Worm (Caenorhabditis elegans) whole organism, young adult: ENCODE results near the gene abch-1.

Experiments used
- F37B4.10 ChIP-seq: fragments of 200-800 bp; sonication (Bioruptor generic); IDR thresholded peaks from 2 replicates; pipeline ENCODE4 v1.3.6; 2022; ENCODE audit warnings: missing genetic modification characterization, missing compliant biosample characterization
- F52B5.7 ChIP-seq: sonication (generic microtip); optimal IDR thresholded peaks from 2 replicates; lab custom pipeline; 2016; ENCODE audit warnings: mild to moderate bottlenecking, missing genetic modification characterization, missing compliant biosample characterization
- K11D2.4 ChIP-seq: fragments of 200-800 bp; sonication (Bioruptor generic); IDR thresholded peaks from 2 replicates; pipeline ENCODE4 v1.3.6; 2022; ENCODE audit warnings: missing genetic modification reagents, missing genetic modification characterization, missing compliant biosample characterization
- Y95B8A.8 ChIP-seq: fragments of 200-800 bp; sonication (Bioruptor generic); IDR thresholded peaks from 2 replicates; pipeline ENCODE4 v1.3.6; 2022; ENCODE audit warnings: missing genetic modification reagents, missing genetic modification characterization, missing compliant biosample characterization
- akir-1 ChIP-seq: fragments of 200-800 bp; sonication (Bioruptor generic); optimal IDR thresholded peaks from 2 replicates; lab custom pipeline; 2018; ENCODE audit warnings: mild to moderate bottlenecking, missing genetic modification characterization, moderate library complexity, missing compliant biosample characterization
- ama-1 ChIP-seq, 3 experiments: fragments of 150-350 bp in 1 of 3; sonication (generic microtip) in 2 of 3; optimal IDR thresholded peaks; 2 replicates each; lab custom pipeline; 2014 to 2018; ENCODE audit warnings: missing biosample characterization in 2 of 3, missing genetic modification characterization in 2 of 3, missing genetic modification reagents in 2 of 3
- bed-2 ChIP-seq: fragments of 200-800 bp; sonication (Bioruptor generic); IDR thresholded peaks from 2 replicates; pipeline ENCODE4 v1.3.6; 2022; ENCODE audit warnings: missing genetic modification reagents, missing genetic modification characterization, missing compliant biosample characterization
- cebp-1 ChIP-seq, 2 experiments: fragments of 200-800 bp in 1 of 2; sonication (Bioruptor generic) in 1 of 2; sonication (generic microtip) in 1 of 2; IDR thresholded peaks in 1 of 2; optimal IDR thresholded peaks in 1 of 2; 2 replicates each; pipeline versions ENCODE4 v1.3.6 to Lab custom; 2017 to 2022; ENCODE audit warnings: missing compliant biosample characterization in 2 of 2, missing genetic modification characterization in 2 of 2, mild to moderate bottlenecking in 1 of 2, missing genetic modification reagents in 1 of 2, moderate library complexity in 1 of 2
- ceh-27 ChIP-seq: fragments of 200-800 bp; sonication (Bioruptor generic); optimal IDR thresholded peaks from 2 replicates; lab custom pipeline; 2018; ENCODE audit warnings: mild to moderate bottlenecking, missing genetic modification characterization, moderate library complexity, missing compliant biosample characterization
- dox-1 ChIP-seq: fragments of 200-800 bp; sonication (Bioruptor generic); IDR thresholded peaks from 2 replicates; pipeline ENCODE4 v1.3.6; 2022; ENCODE audit warnings: missing genetic modification reagents, missing genetic modification characterization, missing compliant biosample characterization
- dpl-1 ChIP-seq: fragments of 150-350 bp; optimal IDR thresholded peaks from 2 replicates; lab custom pipeline; 2014; ENCODE audit warnings: missing biosample characterization, missing genetic modification reagents, missing genetic modification characterization
- efl-1 ChIP-seq: fragments of 150-350 bp; optimal IDR thresholded peaks from 2 replicates; lab custom pipeline; 2014; ENCODE audit warnings: missing biosample characterization, missing genetic modification reagents, missing genetic modification characterization
- egl-44 ChIP-seq: fragments of 200-800 bp; sonication (Bioruptor generic); IDR thresholded peaks from 2 replicates; pipeline ENCODE4 v1.3.6; 2022; ENCODE audit warnings: missing genetic modification reagents, missing genetic modification characterization, missing compliant biosample characterization
- egrh-3 ChIP-seq: fragments of 200-800 bp; sonication (Bioruptor generic); IDR thresholded peaks from 2 replicates; pipeline ENCODE4 v1.3.6; 2022; ENCODE audit warnings: missing genetic modification reagents, missing genetic modification characterization, missing compliant biosample characterization
- ets-4 ChIP-seq: fragments of 200-800 bp; sonication (Bioruptor generic); optimal IDR thresholded peaks from 2 replicates; lab custom pipeline; 2018; ENCODE audit warnings: mild to moderate bottlenecking, missing genetic modification characterization, missing compliant biosample characterization
- fkh-3 ChIP-seq: sonication (generic microtip); optimal IDR thresholded peaks from 2 replicates; lab custom pipeline; 2016; ENCODE audit warnings: mild to moderate bottlenecking, missing genetic modification characterization, missing compliant biosample characterization
- hmg-1.2 ChIP-seq: fragments of 200-800 bp; sonication (Bioruptor generic); IDR thresholded peaks from 2 replicates; pipeline ENCODE4 v1.3.6; 2022; ENCODE audit warnings: missing genetic modification reagents, missing genetic modification characterization, missing compliant biosample characterization
- hrde-1 ChIP-seq: sonication (generic microtip); optimal IDR thresholded peaks from 2 replicates; lab custom pipeline; 2016; ENCODE audit warnings: missing genetic modification characterization, mild to moderate bottlenecking, missing compliant biosample characterization, moderate library complexity, missing genotype, missing genetic modification reagents, borderline replicate concordance
- hsf-1 ChIP-seq: fragments of 200-800 bp; sonication (Bioruptor generic); IDR thresholded peaks from 2 replicates; pipeline ENCODE4 v1.3.6; 2022; ENCODE audit warnings: missing genetic modification reagents, missing genetic modification characterization, missing compliant biosample characterization
- let-526 ChIP-seq: fragments of 200-800 bp; sonication (Bioruptor generic); IDR thresholded peaks from 2 replicates; pipeline ENCODE4 v1.3.6; 2022; ENCODE audit warnings: missing genetic modification reagents, missing genetic modification characterization, missing compliant biosample characterization
- lir-1 ChIP-seq: fragments of 200-800 bp; sonication (Bioruptor generic); conservative IDR thresholded peaks from 2 replicates; pipeline ENCODE4 v1.3.6; 2022; ENCODE audit warnings: missing genetic modification reagents, missing genetic modification characterization, missing compliant biosample characterization
- lsy-27 ChIP-seq: sonication (generic microtip); optimal IDR thresholded peaks from 2 replicates; lab custom pipeline; 2017; ENCODE audit warnings: missing genetic modification characterization, mild to moderate bottlenecking, missing compliant biosample characterization, antibody characterized with exemption, missing genotype, borderline replicate concordance; ENCODE audit not compliant: insufficient read depth
- madf-10 ChIP-seq: sonication (generic microtip); optimal IDR thresholded peaks from 2 replicates; lab custom pipeline; 2016; ENCODE audit warnings: mild to moderate bottlenecking, missing genetic modification characterization, missing compliant biosample characterization
- madf-8 ChIP-seq: fragments of 200-800 bp; sonication (Bioruptor generic); conservative IDR thresholded peaks from 2 replicates; pipeline ENCODE4 v1.3.6; 2022; ENCODE audit warnings: missing genetic modification reagents, missing genetic modification characterization, missing compliant biosample characterization
- mxl-1 ChIP-seq: sonication (generic microtip); optimal IDR thresholded peaks from 2 replicates; lab custom pipeline; 2016; ENCODE audit warnings: missing genetic modification characterization, missing compliant biosample characterization
- nhr-120 ChIP-seq: fragments of 200-800 bp; sonication (Bioruptor generic); IDR thresholded peaks from 2 replicates; pipeline ENCODE4 v1.3.6; 2022; ENCODE audit warnings: missing genetic modification characterization, missing compliant biosample characterization
- nhr-90 ChIP-seq: sonication (generic microtip); optimal IDR thresholded peaks from 2 replicates; lab custom pipeline; 2016; ENCODE audit warnings: missing genotype, mild to moderate bottlenecking, missing genetic modification characterization, missing compliant biosample characterization
- pbrm-1 ChIP-seq: fragments of 200-800 bp; sonication (Bioruptor generic); IDR thresholded peaks from 2 replicates; pipeline ENCODE4 v1.3.6; 2022; ENCODE audit warnings: missing genetic modification reagents, missing genetic modification characterization, missing compliant biosample characterization
- repo-1 ChIP-seq: sonication (generic microtip); optimal IDR thresholded peaks from 2 replicates; lab custom pipeline; 2017; ENCODE audit warnings: mild to moderate bottlenecking, missing genetic modification characterization, missing compliant biosample characterization
- sdz-38 ChIP-seq: sonication (generic microtip); optimal IDR thresholded peaks from 2 replicates; lab custom pipeline; 2016; ENCODE audit warnings: missing genotype, missing genetic modification characterization, missing compliant biosample characterization
- snpc-1.1 ChIP-seq: sonication (generic microtip); optimal IDR thresholded peaks from 2 replicates; lab custom pipeline; 2017; ENCODE audit warnings: missing genetic modification characterization, mild to moderate bottlenecking, missing compliant biosample characterization, antibody characterized with exemption, moderate library complexity, missing genotype, missing genetic modification reagents; ENCODE audit not compliant: insufficient read depth
- snpc-1.3 ChIP-seq: sonication (generic microtip); optimal IDR thresholded peaks from 2 replicates; lab custom pipeline; 2017; ENCODE audit warnings: missing genetic modification characterization, mild to moderate bottlenecking, missing compliant biosample characterization, antibody characterized with exemption, moderate library complexity, missing genotype, missing genetic modification reagents; ENCODE audit not compliant: insufficient read depth
- sptf-2 ChIP-seq: fragments of 200-800 bp; sonication (Bioruptor generic); optimal IDR thresholded peaks from 2 replicates; lab custom pipeline; 2018; ENCODE audit warnings: mild to moderate bottlenecking, missing genetic modification characterization, missing compliant biosample characterization
- tbp1 ChIP-seq: fragments of 200-800 bp; sonication (Bioruptor generic); optimal IDR thresholded peaks from 2 replicates; lab custom pipeline; 2018; ENCODE audit warnings: mild to moderate bottlenecking, missing genetic modification characterization, missing compliant biosample characterization
- tlf-1 ChIP-seq: fragments of 200-800 bp; sonication (Bioruptor generic); optimal IDR thresholded peaks from 2 replicates; lab custom pipeline; 2018; ENCODE audit warnings: mild to moderate bottlenecking, missing genetic modification characterization, missing compliant biosample characterization
- unc-130 ChIP-seq: sonication (generic microtip); optimal IDR thresholded peaks from 2 replicates; lab custom pipeline; 2016; ENCODE audit warnings: missing genetic modification reagents, missing genetic modification characterization, missing compliant biosample characterization
- unc-62 ChIP-seq: fragments of 150-350 bp; optimal IDR thresholded peaks from 2 replicates; lab custom pipeline; 2014; ENCODE audit warnings: missing biosample characterization, missing genetic modification reagents, missing genetic modification characterization
- xnd-1 ChIP-seq: sonication (generic microtip); optimal IDR thresholded peaks from 2 replicates; lab custom pipeline; 2016; ENCODE audit warnings: missing genotype, missing genetic modification reagents, missing genetic modification characterization, missing compliant biosample characterization
- ztf-18 ChIP-seq: sonication (generic microtip); optimal IDR thresholded peaks from 2 replicates; lab custom pipeline; 2016; ENCODE audit warnings: missing genotype, mild to moderate bottlenecking, missing genetic modification characterization, missing compliant biosample characterization
- ztf-26 ChIP-seq: sonication (generic microtip); optimal IDR thresholded peaks from 2 replicates; lab custom pipeline; 2017; ENCODE audit warnings: missing genetic modification characterization, missing compliant biosample characterization
- ztf-28 ChIP-seq: fragments of 200-800 bp; sonication (Bioruptor generic); IDR thresholded peaks from 2 replicates; pipeline ENCODE4 v1.3.6; 2022; ENCODE audit warnings: missing genetic modification reagents, missing genetic modification characterization, missing compliant biosample characterization

The abch-1 gene

ce11 chrII:6562203-6562867, 30.9 kb upstream of the abch-1 start (continued):
- TF ChIP-seq sptf-2 (GFP tag; lab: Kevin White, UChicago) (no peak), snpc-1.1 (tag; lab: Kevin White, UChicago) (no peak), dox-1 (GFP tag; lab: Robert Waterston, UW) (0 out of 2 replicates have a peak, but pooled peaks have one; percentile 27), nhr-90 (tag; lab: Kevin White, UChicago) (no peak), sdz-38 (no peak), ceh-27 (GFP tag; lab: Kevin White, UChicago) (no peak), unc-62 (GFP tag; lab: Kevin White, UChicago) (no peak), lsy-27 (tag; lab: Kevin White, UChicago) (no peak), efl-1 (no peak), F52B5.7 (no peak)

- no peak for TF ChIP-seq cebp-1 (GFP tag; IDR thresholded peaks at IDR 0.05; lab: Robert Waterston, UW)
- TF ChIP-seq cebp-1 (tag; optimal IDR thresholded peaks at IDR 0.05; lab: Kevin White, UChicago), result peak; percentile 45
- no peak for TF ChIP-seq bed-2
- peak; percentile 89 for TF ChIP-seq ama-1 (optimal IDR thresholded peaks at IDR 0.05; lab: Kevin White, UChicago)
- TF ChIP-seq ama-1 (GFP tag; optimal IDR thresholded peaks at IDR 0.05; lab: Kevin White, UChicago), result no peak
- TF ChIP-seq let-526 (GFP tag; lab: Robert Waterston, UW), result 0 out of 2 replicates have a peak, but pooled peaks have one; percentile 47
- no peak for TF ChIP-seq ztf-28
- TF ChIP-seq madf-10, result no peak
- TF ChIP-seq hsf-1, result 0 out of 2 replicates have a peak, but pooled peaks have one; percentile 47
These were observed 29.9 kb upstream of the abch-1 start, which contains the start of gene F18C5.10 for ce11 chrII:6561300-6561699. Gene F18C5.10 (minus strand): TSS chrII:6561444.

- TF ChIP-seq mxl-1 (no peak), snpc-1.3 (tag; lab: Kevin White, UChicago) (no peak), ztf-18 (tag; lab: Kevin White, UChicago) (no peak), K11D2.4 (GFP tag; lab: Robert Waterston, UW) (no peak), lir-1 (GFP tag; lab: Robert Waterston, UW) (no peak), akir-1 (no peak), ets-4 (no peak), madf-8 (GFP tag; lab: Robert Waterston, UW) (no peak), cebp-1 (GFP tag; IDR thresholded peaks at IDR 0.05; lab: Robert Waterston, UW) (no peak), cebp-1 (tag; optimal IDR thresholded peaks at IDR 0.05; lab: Kevin White, UChicago) (no peak), fkh-3 (tag; lab: Kevin White, UChicago) (no peak), tlf-1 (GFP tag; lab: Kevin White, UChicago) (no peak), nhr-120 (GFP tag; lab: Robert Waterston, UW) (no peak)
These were observed 28.9 kb upstream of the abch-1 start for ce11 chrII:6560291-6560690.

- TF ChIP-seq egl-44 (GFP tag; lab: Robert Waterston, UW) (no peak), tlf-1 (GFP tag; lab: Kevin White, UChicago) (peak; percentile 28), ztf-26 (tag; lab: Kevin White, UChicago) (no peak), dpl-1 (GFP tag; lab: Kevin White, UChicago) (no peak), lir-1 (GFP tag; lab: Robert Waterston, UW) (peak; percentile 34; the same call in 1 of the 2 replicates), egrh-3 (no peak), tbp1 (GFP tag; lab: Kevin White, UChicago) (peak; percentile 10), pbrm-1 (GFP tag; lab: Robert Waterston, UW) (0 out of 2 replicates have a peak, but pooled peaks have one; percentile 32), cebp-1 (GFP tag; IDR thresholded peaks at IDR 0.05; lab: Robert Waterston, UW) (0 out of 2 replicates have a peak, but pooled peaks have one; percentile 29), cebp-1 (tag; optimal IDR thresholded peaks at IDR 0.05; lab: Kevin White, UChicago) (peak; percentile 59), F37B4.10 (GFP tag; lab: Robert Waterston, UW) (no peak), ama-1 (optimal IDR thresholded peaks at IDR 0.05; lab: Kevin White, UChicago) (peak; percentile 75), ama-1 (GFP tag; optimal IDR thresholded peaks at IDR 0.05; lab: Kevin White, UChicago) (no peak), xnd-1 (no peak), K11D2.4 (GFP tag; lab: Robert Waterston, UW) (0 out of 2 replicates have a peak, but pooled peaks have one; percentile 41), unc-130 (GFP tag; lab: Kevin White, UChicago) (no peak), repo-1 (tag; lab: Kevin White, UChicago) (peak; percentile 64), Y95B8A.8 (0 out of 2 replicates have a peak, but pooled peaks have one; percentile 27), hrde-1 (no peak), hmg-1.2 (GFP tag; lab: Robert Waterston, UW) (peak; percentile 26; the same call in 1 of the 2 replicates)
These were observed 27.5 kb upstream of the abch-1 start for ce11 chrII:6558887-6559286.
